Worm (Caenorhabditis elegans): ENCODE measurements around the gene C23H3.2.

DNA sequence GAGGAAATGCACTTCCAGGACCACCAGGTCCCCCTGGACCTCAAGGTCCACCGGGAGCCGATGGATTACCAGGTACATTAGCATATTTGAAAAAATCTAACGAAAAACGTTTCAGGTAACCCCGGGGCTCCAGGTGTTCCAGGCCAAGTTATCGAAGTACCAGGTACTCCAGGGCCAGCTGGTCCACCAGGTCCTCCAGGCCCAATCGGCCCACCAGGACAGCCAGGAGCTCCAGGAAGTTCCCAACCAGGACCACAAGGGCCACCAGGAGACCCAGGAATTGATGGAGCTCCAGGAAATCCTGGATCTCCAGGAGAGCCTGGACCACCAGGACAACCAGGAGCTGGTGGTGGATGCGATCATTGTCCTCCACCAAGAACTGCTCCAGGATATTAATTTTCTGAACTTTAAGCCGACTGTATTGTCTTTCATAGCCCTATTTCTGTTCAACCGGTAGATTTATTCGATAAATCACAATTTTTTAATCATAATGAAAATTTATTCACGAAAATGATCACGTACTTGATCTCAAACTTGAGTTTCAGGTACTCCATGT, 44.3 kb downstream of the C23H3.2 start:
- TF ChIP-seq med-1 (GFP tag; optimal IDR thresholded peaks at IDR 0.05; ENCODE audit: insufficient read depth): no peak
- no peak for TF ChIP-seq flt-1 (GFP tag; IDR thresholded peaks at IDR 0.05)
- TF ChIP-seq klf-2 (GFP tag; conservative IDR thresholded peaks at IDR 0.05): no peak
- TF ChIP-seq cog-1 (tag; optimal IDR thresholded peaks at IDR 0.05): no peak
- TF ChIP-seq tab-1 (GFP tag; IDR thresholded peaks at IDR 0.05): no peak
- no peak for TF ChIP-seq ztf-29 (GFP tag; IDR thresholded peaks at IDR 0.05)
- no peak for TF ChIP-seq ztf-23 (GFP tag; IDR thresholded peaks at IDR 0.05)
- TF ChIP-seq T22C8.4 (GFP tag; IDR thresholded peaks at IDR 0.05): no peak
- no peak for TF ChIP-seq ref-1 (GFP tag; conservative IDR thresholded peaks at IDR 0.05)
